Fruit fly (Drosophila melanogaster) whole organism, embryonic: Measurements from ENCODE around the gene CG42404.

Experiments
- CG10543 ChIP-seq: fragments of 200-800 bp; sonication (Bioruptor generic); optimal IDR thresholded peaks from 3 replicates; lab custom pipeline; 2017; ENCODE audit warnings: missing biosample characterization, mild to moderate bottlenecking, missing genetic modification characterization, moderate library complexity
- CG11456 ChIP-seq: fragments of 200-800 bp; sonication (Bioruptor generic); IDR thresholded peaks from 3 replicates; pipeline ENCODE4 v1.3.6; 2022; ENCODE audit warnings: missing biosample characterization, missing genetic modification characterization
- CG12104 ChIP-seq: fragments of 200-800 bp; sonication (Bioruptor generic); optimal IDR thresholded peaks from 3 replicates; lab custom pipeline; 2016; ENCODE audit warnings: missing biosample characterization, missing genetic modification characterization
- CG12155 ChIP-seq: fragments of 200-800 bp; sonication (Bioruptor generic); optimal IDR thresholded peaks from 3 replicates; lab custom pipeline; 2016; ENCODE audit warnings: missing biosample characterization, missing genetic modification characterization
- CG12391 ChIP-seq: fragments of 200-800 bp; sonication (Bioruptor generic); optimal IDR thresholded peaks from 3 replicates; lab custom pipeline; 2018; ENCODE audit warnings: missing biosample characterization, mild to moderate bottlenecking, missing genetic modification characterization, moderate library complexity
- CG12659 ChIP-seq: fragments of 200-800 bp; sonication (Bioruptor generic); optimal IDR thresholded peaks from 3 replicates; lab custom pipeline; 2017; ENCODE audit warnings: mild to moderate bottlenecking, missing biosample characterization, missing genetic modification reagents, missing genetic modification characterization
- CG1529 ChIP-seq: fragments of 200-800 bp; sonication (Bioruptor generic); optimal IDR thresholded peaks from 3 replicates; lab custom pipeline; 2018; ENCODE audit warnings: missing biosample characterization, missing genetic modification characterization
- CG16779 ChIP-seq: fragments of 200-800 bp; sonication (Bioruptor generic); IDR thresholded peaks from 2 replicates; pipeline ENCODE4 v1.3.6; 2022; ENCODE audit warnings: missing biosample characterization, missing genetic modification characterization
- CG17359 ChIP-seq: fragments of 200-800 bp; sonication (Bioruptor generic); optimal IDR thresholded peaks from 3 replicates; lab custom pipeline; 2018; ENCODE audit warnings: missing biosample characterization, mild to moderate bottlenecking, missing genetic modification characterization, moderate library complexity
- CG17385 ChIP-seq: fragments of 200-800 bp; sonication (Bioruptor generic); optimal IDR thresholded peaks from 3 replicates; lab custom pipeline; 2018; ENCODE audit warnings: missing biosample characterization, mild to moderate bottlenecking, missing genetic modification characterization
- CG2129 ChIP-seq: fragments of 200-800 bp; sonication (Bioruptor generic); IDR thresholded peaks from 2 replicates; pipeline ENCODE4 v1.3.6; 2022; ENCODE audit warnings: missing biosample characterization, missing genetic modification characterization; ENCODE audit not compliant: partially characterized antibody
- CG2199 ChIP-seq: fragments of 200-800 bp; sonication (Bioruptor generic); IDR thresholded peaks from 3 replicates; pipeline ENCODE4 v1.3.6; 2022; ENCODE audit warnings: missing biosample characterization, missing genetic modification characterization
- CG33213 ChIP-seq: fragments of 200-800 bp; sonication (Bioruptor generic); optimal IDR thresholded peaks from 3 replicates; lab custom pipeline; 2016; ENCODE audit warnings: missing biosample characterization, missing genetic modification characterization
- CG34376 ChIP-seq: fragments of 200-800 bp; sonication (Bioruptor generic); optimal IDR thresholded peaks from 2 replicates; lab custom pipeline; 2018; ENCODE audit warnings: missing biosample characterization, mild to moderate bottlenecking, missing genetic modification characterization
- CG4328 ChIP-seq: fragments of 200-800 bp; sonication (Bioruptor generic); optimal IDR thresholded peaks from 3 replicates; lab custom pipeline; 2017; ENCODE audit warnings: missing biosample characterization, missing genetic modification reagents, missing genetic modification characterization
- CG7271 ChIP-seq: fragments of 200-800 bp; sonication (Bioruptor generic); optimal IDR thresholded peaks from 2 replicates; lab custom pipeline; 2018; ENCODE audit warnings: missing biosample characterization, mild to moderate bottlenecking, missing genetic modification characterization, moderate library complexity
- CG7987 ChIP-seq: fragments of 200-800 bp; sonication (Bioruptor generic); optimal IDR thresholded peaks from 2 replicates; lab custom pipeline; 2018; ENCODE audit warnings: missing biosample characterization, mild to moderate bottlenecking, missing genetic modification characterization, moderate library complexity
- CG8089 ChIP-seq: fragments of 200-800 bp; sonication (Bioruptor generic); optimal IDR thresholded peaks from 3 replicates; lab custom pipeline; 2016; ENCODE audit warnings: missing biosample characterization, missing genetic modification characterization
- CG9215 ChIP-seq: fragments of 200-800 bp; sonication (Bioruptor generic); IDR thresholded peaks from 2 replicates; pipeline ENCODE4 v1.3.6; 2022; ENCODE audit warnings: missing biosample characterization, missing genetic modification characterization
- CG9609 ChIP-seq: fragments of 200-800 bp; sonication (Bioruptor generic); optimal IDR thresholded peaks from 3 replicates; lab custom pipeline; 2016; ENCODE audit warnings: missing biosample characterization, missing genetic modification characterization
- CHES-1-like ChIP-seq: fragments of 200-800 bp; sonication (Bioruptor generic); optimal IDR thresholded peaks from 2 replicates; lab custom pipeline; 2016; ENCODE audit warnings: missing biosample characterization, missing genetic modification characterization
- H2.0 ChIP-seq: fragments of 200-800 bp; sonication (Bioruptor generic); IDR thresholded peaks from 2 replicates; pipeline ENCODE4 v1.3.6; 2022; ENCODE audit warnings: missing biosample characterization, missing genetic modification characterization
- Hsf ChIP-seq: fragments of 200-800 bp; sonication (Bioruptor generic); optimal IDR thresholded peaks from 3 replicates; lab custom pipeline; 2016; ENCODE audit warnings: missing biosample characterization, missing genetic modification characterization
- Mes4 ChIP-seq: fragments of 200-800 bp; sonication (Bioruptor generic); optimal IDR thresholded peaks from 2 replicates; lab custom pipeline; 2016; ENCODE audit warnings: missing biosample characterization, missing genetic modification characterization
- PHDP ChIP-seq: fragments of 200-800 bp; sonication (Bioruptor generic); optimal IDR thresholded peaks from 3 replicates; lab custom pipeline; 2018; ENCODE audit warnings: missing biosample characterization, mild to moderate bottlenecking, missing genetic modification characterization, moderate library complexity
- Spps ChIP-seq: fragments of 200-800 bp; sonication (Bioruptor generic); optimal IDR thresholded peaks from 2 replicates; lab custom pipeline; 2018; ENCODE audit warnings: missing biosample characterization, mild to moderate bottlenecking, missing genetic modification characterization
- Stat92E ChIP-seq, 3 experiments: fragments of >200 bp in 2 of 3; fragments of 200-800 bp in 1 of 3; sonication (Bioruptor generic) in 1 of 3; optimal IDR thresholded peaks; 2 replicates each; lab custom pipeline; 2017 to 2019; ENCODE audit warnings: missing biosample characterization in 3 of 3, missing genetic modification characterization in 3 of 3, mild to moderate bottlenecking in 1 of 3, moderate library complexity in 1 of 3
- ab ChIP-seq: fragments of 200-800 bp; sonication (Bioruptor generic); optimal IDR thresholded peaks from 2 replicates; lab custom pipeline; 2016; ENCODE audit warnings: missing biosample characterization, missing genetic modification characterization
- ac ChIP-seq: fragments of 200-800 bp; sonication (Bioruptor generic); optimal IDR thresholded peaks from 3 replicates; lab custom pipeline; 2017; ENCODE audit warnings: missing biosample characterization, mild to moderate bottlenecking, missing genetic modification characterization
- ara ChIP-seq: fragments of 200-800 bp; sonication (Bioruptor generic); IDR thresholded peaks from 2 replicates; pipeline ENCODE4 v1.3.6; 2022; ENCODE audit warnings: missing biosample characterization, missing genetic modification characterization
- dmrt99B ChIP-seq: fragments of 200-800 bp; sonication (Bioruptor generic); optimal IDR thresholded peaks from 2 replicates; lab custom pipeline; 2018; ENCODE audit warnings: missing biosample characterization, mild to moderate bottlenecking, missing genetic modification characterization, moderate library complexity
- dpn ChIP-seq, 2 experiments: fragments of 200-800 bp; sonication (Bioruptor generic); optimal IDR thresholded peaks; 3 replicates each; lab custom pipeline; 2016; ENCODE audit warnings: missing biosample characterization in 2 of 2, missing genetic modification characterization in 2 of 2
- ems ChIP-seq: fragments of 200-800 bp; sonication (Bioruptor generic); optimal IDR thresholded peaks from 3 replicates; lab custom pipeline; 2016; ENCODE audit warnings: missing biosample characterization, missing genetic modification characterization
- en ChIP-seq: fragments of 200-800 bp; sonication (Bioruptor generic); optimal IDR thresholded peaks from 2 replicates; lab custom pipeline; 2016; ENCODE audit warnings: missing biosample characterization, missing genetic modification characterization
- gce ChIP-seq: fragments of 200-800 bp; sonication (Bioruptor generic); IDR thresholded peaks from 3 replicates; pipeline ENCODE4 v1.3.6; 2022; ENCODE audit warnings: missing biosample characterization, missing genetic modification characterization
- gro ChIP-seq: fragments of 200-800 bp; sonication (Bioruptor generic); optimal IDR thresholded peaks from 2 replicates; lab custom pipeline; 2016; ENCODE audit warnings: missing biosample characterization, missing genetic modification characterization
- hth ChIP-seq: fragments of >200 bp; optimal IDR thresholded peaks from 2 replicates; lab custom pipeline; 2017; ENCODE audit warnings: inconsistent platforms
- klu ChIP-seq: fragments of 200-800 bp; sonication (Bioruptor generic); IDR thresholded peaks from 2 replicates; pipeline ENCODE4 v1.3.6; 2022; ENCODE audit warnings: missing biosample characterization, missing genetic modification characterization
- lab ChIP-seq: fragments of 200-800 bp; sonication (Bioruptor generic); optimal IDR thresholded peaks from 3 replicates; lab custom pipeline; 2017; ENCODE audit warnings: missing biosample characterization, missing genetic modification characterization, mild to moderate bottlenecking, moderate library complexity, missing genetic modification reagents
- oc ChIP-seq: fragments of 200-800 bp; sonication (Bioruptor generic); optimal IDR thresholded peaks from 2 replicates; lab custom pipeline; 2018; ENCODE audit warnings: missing biosample characterization, mild to moderate bottlenecking, missing genetic modification characterization, moderate library complexity
- org-1 ChIP-seq: fragments of 200-800 bp; sonication (Bioruptor generic); optimal IDR thresholded peaks from 2 replicates; lab custom pipeline; 2017; ENCODE audit warnings: missing biosample characterization, missing genetic modification characterization
- p53 ChIP-seq: fragments of 200-800 bp; sonication (Bioruptor generic); optimal IDR thresholded peaks from 2 replicates; lab custom pipeline; 2016; ENCODE audit warnings: missing biosample characterization, missing genetic modification characterization
- pros ChIP-seq: fragments of 200-800 bp; sonication (Bioruptor generic); optimal IDR thresholded peaks from 3 replicates; lab custom pipeline; 2019; ENCODE audit warnings: missing biosample characterization, mild to moderate bottlenecking, missing genetic modification characterization, moderate library complexity
- shn ChIP-seq: fragments of 200-800 bp; sonication (Bioruptor generic); optimal IDR thresholded peaks from 3 replicates; lab custom pipeline; 2016; ENCODE audit warnings: missing biosample characterization, missing genetic modification characterization
- ssp ChIP-seq: fragments of 200-800 bp; sonication (Bioruptor generic); IDR thresholded peaks from 2 replicates; pipeline ENCODE4 v1.3.6; 2022; ENCODE audit warnings: missing biosample characterization, missing genetic modification characterization
- stwl ChIP-seq: fragments of 200-800 bp; sonication (Bioruptor generic); optimal IDR thresholded peaks from 3 replicates; lab custom pipeline; 2018; ENCODE audit warnings: missing biosample characterization, mild to moderate bottlenecking, missing genetic modification characterization, moderate library complexity
- tap ChIP-seq: fragments of 200-800 bp; optimal IDR thresholded peaks from 3 replicates; lab custom pipeline; 2019; ENCODE audit warnings: missing biosample characterization, mild to moderate bottlenecking, missing genetic modification characterization, moderate library complexity
- trem ChIP-seq: fragments of 200-800 bp; optimal IDR thresholded peaks from 3 replicates; lab custom pipeline; 2019; ENCODE audit warnings: missing biosample characterization, mild to moderate bottlenecking, missing genetic modification characterization, moderate library complexity
- zf30C ChIP-seq: fragments of 200-800 bp; sonication (Bioruptor generic); optimal IDR thresholded peaks from 3 replicates; lab custom pipeline; 2018; ENCODE audit warnings: missing biosample characterization, mild to moderate bottlenecking, missing genetic modification characterization
- zfh2 ChIP-seq: fragments of 200-800 bp; sonication (Bioruptor generic); optimal IDR thresholded peaks from 2 replicates; lab custom pipeline; 2016; ENCODE audit warnings: missing biosample characterization, missing genetic modification characterization

CG42404 gene

DNA sequence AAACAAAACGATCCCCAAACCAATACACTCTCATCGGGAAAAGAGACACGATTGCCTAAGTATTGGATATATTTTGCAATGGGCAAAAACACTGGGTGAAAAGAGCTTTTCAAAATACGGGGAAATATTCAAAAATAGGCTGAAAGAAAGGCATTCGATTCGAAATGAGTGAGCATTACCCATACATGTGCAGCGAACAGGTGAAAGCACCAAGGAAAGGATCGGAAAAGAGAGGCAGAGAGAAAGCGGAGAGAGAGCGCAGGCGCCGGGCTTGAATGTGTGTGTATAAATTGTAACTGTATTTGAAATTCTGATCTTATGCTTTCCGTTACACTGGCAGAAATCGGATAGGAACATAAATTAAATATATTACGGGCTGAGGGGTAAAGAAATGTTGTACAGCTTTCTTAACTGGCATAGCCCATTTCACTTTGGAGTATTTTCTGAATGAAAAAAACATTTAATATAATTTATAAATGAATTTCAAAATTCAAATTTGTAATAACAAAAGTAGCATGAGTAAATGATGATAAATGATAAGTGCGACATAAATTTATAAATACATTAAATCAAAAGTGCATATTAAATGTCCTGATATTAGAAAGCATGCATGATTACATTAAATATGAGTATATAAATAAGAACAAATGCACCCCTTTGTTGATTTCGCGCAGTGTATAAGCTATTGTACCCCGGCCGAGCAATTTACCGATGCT is 30.9 kb downstream of the CG42404 start (continued):
- peak; percentile 2 for TF ChIP-seq zfh2 (GFP tag; lab: Kevin White, UChicago)
- TF ChIP-seq CG8089 (GFP tag; lab: Kevin White, UChicago): no peak
- no peak for TF ChIP-seq CG2199 (GFP tag; lab: Robert Waterston, UW)
- TF ChIP-seq lab (GFP tag; lab: Kevin White, UChicago): peak; percentile 20
- no peak for TF ChIP-seq CG2129 (GFP tag; lab: Robert Waterston, UW)
- no peak for TF ChIP-seq CG33213
- no peak for TF ChIP-seq CHES-1-like (GFP tag; lab: Kevin White, UChicago)
- TF ChIP-seq CG34376 (GFP tag; lab: Kevin White, UChicago): no peak
- peak; percentile 51 for TF ChIP-seq CG17385 (GFP tag; lab: Kevin White, UChicago)
- TF ChIP-seq ssp: peak; percentile 39; the same call in 1 of the 2 replicates
- TF ChIP-seq CG4328 (GFP tag; lab: Kevin White, UChicago): peak; percentile 59
- peak; percentile 48 for TF ChIP-seq CG17359 (tag; lab: Kevin White, UChicago)
- TF ChIP-seq dmrt99B: peak; percentile 83
- TF ChIP-seq Spps (tag; lab: Kevin White, UChicago): peak; percentile 44
- no peak for TF ChIP-seq CG16779
- no peak for TF ChIP-seq en (GFP tag; lab: Kevin White, UChicago)
- TF ChIP-seq gce (GFP tag; lab: Robert Waterston, UW): no peak
- TF ChIP-seq tap (tag; lab: Kevin White, UChicago): peak; percentile 43
- no peak for TF ChIP-seq gro
- peak; percentile 30 for TF ChIP-seq Mes4 (GFP tag; lab: Kevin White, UChicago)
- peak; percentile 61 for TF ChIP-seq zf30C (GFP tag; lab: Kevin White, UChicago)
- TF ChIP-seq trem (tag; lab: Kevin White, UChicago): peak; percentile 71
- TF ChIP-seq dpn (GFP tag; optimal IDR thresholded peaks at IDR 0.05; lab: Kevin White, UChicago): peak in 1 of 2 experiments; percentile 59
- peak; percentile 71 for TF ChIP-seq CG12659 (GFP tag; lab: Kevin White, UChicago)
- peak; percentile 35 for TF ChIP-seq CG10543 (GFP tag; lab: Kevin White, UChicago)
- TF ChIP-seq H2.0 (GFP tag; lab: Robert Waterston, UW): 0 out of 2 replicates have a peak, but pooled peaks have one; percentile 29
- TF ChIP-seq CG1529 (GFP tag; lab: Kevin White, UChicago): peak; percentile 64
- peak; percentile 55; the same call in 1 of the 2 replicates for TF ChIP-seq ara (GFP tag; lab: Robert Waterston, UW)
- no peak for TF ChIP-seq ac (GFP tag; lab: Kevin White, UChicago)
- TF ChIP-seq CG7987 (GFP tag; lab: Kevin White, UChicago): no peak
- TF ChIP-seq CG12104 (GFP tag; lab: Kevin White, UChicago): peak; percentile 62
- TF ChIP-seq ems (GFP tag; lab: Kevin White, UChicago): no peak
- TF ChIP-seq CG12155: peak; percentile 47
- TF ChIP-seq CG7271 (tag; lab: Kevin White, UChicago): peak; percentile 16
- peak; percentile 27 for TF ChIP-seq oc (tag; lab: Kevin White, UChicago)
- no peak for TF ChIP-seq CG9609 (GFP tag; lab: Kevin White, UChicago)
- no peak for TF ChIP-seq shn (GFP tag; lab: Kevin White, UChicago)
- no peak for TF ChIP-seq p53
- TF ChIP-seq org-1 (GFP tag; lab: Kevin White, UChicago): peak; percentile 61
- TF ChIP-seq Stat92E (GFP tag; optimal IDR thresholded peaks at IDR 0.05; lab: Kevin White, UChicago): no peak
- TF ChIP-seq CG12391 (tag; lab: Kevin White, UChicago): peak; percentile 80
- peak; percentile 12 for TF ChIP-seq stwl (tag; lab: Kevin White, UChicago)
- TF ChIP-seq Hsf (GFP tag; lab: Kevin White, UChicago): peak; percentile 52
- TF ChIP-seq CG9215 (GFP tag; lab: Robert Waterston, UW): no peak; the same call in 1 of the 2 replicates
- TF ChIP-seq klu (GFP tag; lab: Robert Waterston, UW): no peak
- no peak for TF ChIP-seq ab (GFP tag; lab: Kevin White, UChicago)
- TF ChIP-seq pros (GFP tag; lab: Kevin White, UChicago): no peak
- no peak for TF ChIP-seq hth
- peak; percentile 56 for TF ChIP-seq PHDP
- TF ChIP-seq CG11456: no peak
